Fruit fly (Drosophila melanogaster) whole organism, wandering third instar larva: Measurements from ENCODE around the gene CG10996.

ENCODE experiments used
- CG32264 ChIP-seq: fragments of 200-800 bp; sonication (Bioruptor generic); optimal IDR thresholded peaks from 2 replicates; lab custom pipeline; 2016; ENCODE audit warnings: missing biosample characterization, missing genetic modification characterization
- GATAd ChIP-seq: sonication (Bioruptor generic); optimal IDR thresholded peaks from 2 replicates; lab custom pipeline; 2016; ENCODE audit warnings: missing biosample characterization, missing genetic modification characterization
- Rel ChIP-seq, 2 experiments: fragments of 200-800 bp; sonication (Bioruptor generic) in 1 of 2; optimal IDR thresholded peaks; 2 replicates in 1 of 2; 3 replicates in 1 of 2; lab custom pipeline; 2016 to 2019; ENCODE audit warnings: mild to moderate bottlenecking in 2 of 2, missing biosample characterization in 2 of 2, missing genetic modification characterization in 2 of 2, moderate library complexity in 1 of 2

DNA sequence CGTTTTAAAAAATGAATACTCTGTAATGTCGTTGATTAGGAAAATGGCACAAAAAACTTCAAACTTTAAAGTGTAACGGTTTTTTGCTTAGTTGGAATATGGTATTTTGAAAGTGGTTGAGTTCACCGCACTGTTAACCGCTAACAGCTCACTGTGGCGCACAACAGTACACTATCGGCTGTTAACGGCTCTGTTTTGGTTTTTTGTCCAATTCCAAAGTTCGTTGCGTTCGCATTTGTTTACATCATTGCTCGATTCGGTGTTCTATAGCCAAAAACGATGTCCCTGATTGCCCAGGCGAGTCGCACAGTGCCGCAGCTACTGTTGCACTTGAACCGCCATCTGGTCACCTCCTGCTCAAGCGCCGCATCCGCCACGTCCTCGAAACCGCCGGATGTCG, 14.0 kb upstream of the CG10996 start, which contains the start of gene CG11095:
- TF ChIP-seq CG32264 (no peak), GATAd (GFP tag; lab: Kevin White, UChicago) (no peak), Rel (GFP tag; optimal IDR thresholded peaks at IDR 0.05; lab: Kevin White, UChicago) (no peak), Rel (tag; optimal IDR thresholded peaks at IDR 0.05; lab: Kevin White, UChicago) (no peak)
